Worm (Caenorhabditis elegans) whole organism, L1 larva: ENCODE measurements around the gene K04A8.19.

Experiments used
- F16B12.6 ChIP-seq: fragments of 150-350 bp; optimal IDR thresholded peaks from 2 replicates; lab custom pipeline; 2014; ENCODE audit warnings: missing biosample characterization, missing genetic modification characterization
- ceh-82 ChIP-seq, 3 experiments: fragments of 150-350 bp in 1 of 3; sonication (generic microtip) in 2 of 3; optimal IDR thresholded peaks; 2 replicates each; lab custom pipeline; 2014 to 2017; ENCODE audit warnings: missing biosample characterization in 3 of 3, missing genetic modification characterization in 3 of 3
- ceh-88 ChIP-seq: fragments of 200-800 bp; sonication (Bioruptor generic); IDR thresholded peaks from 2 replicates; pipeline ENCODE4 v1.3.6; 2022; ENCODE audit warnings: missing genetic modification characterization, missing compliant biosample characterization
- ces-1 ChIP-seq: fragments of 150-350 bp; optimal IDR thresholded peaks from 2 replicates; lab custom pipeline; 2014; ENCODE audit warnings: missing biosample characterization, missing genetic modification reagents, missing genetic modification characterization
- dsc-1 ChIP-seq: sonication (generic microtip); optimal IDR thresholded peaks from 2 replicates; lab custom pipeline; 2016; ENCODE audit warnings: mild to moderate bottlenecking, missing genetic modification characterization, missing compliant biosample characterization
- efl-1 ChIP-seq, 4 experiments: fragments of 150-350 bp; optimal IDR thresholded peaks in 3 of 4; peaks in 1 of 4; 1 replicate in 1 of 4; 2 replicates in 3 of 4; lab custom pipeline; 2014; ENCODE audit warnings: missing biosample characterization in 2 of 4, missing genetic modification characterization in 2 of 4, missing genetic modification reagents in 2 of 4
- egl-13 ChIP-seq: sonication (generic microtip); optimal IDR thresholded peaks from 2 replicates; lab custom pipeline; 2016; ENCODE audit warnings: missing genotype, missing genetic modification reagents, missing genetic modification characterization, missing compliant biosample characterization
- elt-2 ChIP-seq: sonication (generic microtip); optimal IDR thresholded peaks from 2 replicates; lab custom pipeline; 2016; ENCODE audit warnings: missing genetic modification characterization, mild to moderate bottlenecking, inconsistent platforms, missing compliant biosample characterization, missing genetic modification reagents
- elt-3 ChIP-seq, 6 experiments: fragments of 150-350 bp in 1 of 6; sonication (generic microtip); optimal IDR thresholded peaks; 2 replicates each; lab custom pipeline; 2017 to 2018; ENCODE audit warnings: missing biosample characterization in 6 of 6, missing genetic modification characterization in 6 of 6, inconsistent platforms in 1 of 6
- ets-5 ChIP-seq: fragments of 200-800 bp; sonication (Bioruptor generic); IDR thresholded peaks from 2 replicates; pipeline ENCODE4 v1.3.6; 2022; ENCODE audit warnings: missing genetic modification characterization, missing compliant biosample characterization
- fkh-4 ChIP-seq: sonication (generic microtip); optimal IDR thresholded peaks from 2 replicates; lab custom pipeline; 2016; ENCODE audit warnings: missing compliant biosample characterization, missing genetic modification characterization, borderline replicate concordance
- fkh-8 ChIP-seq: sonication (generic microtip); optimal IDR thresholded peaks from 2 replicates; lab custom pipeline; 2016; ENCODE audit warnings: mild to moderate bottlenecking, missing genetic modification characterization, missing compliant biosample characterization
- fos-1 ChIP-seq: fragments of 150-350 bp; optimal IDR thresholded peaks from 2 replicates; lab custom pipeline; 2014; ENCODE audit warnings: missing biosample characterization, missing genetic modification characterization
- grh-1 ChIP-seq: fragments of 200-800 bp; sonication (Bioruptor generic); IDR thresholded peaks from 2 replicates; pipeline ENCODE4 v1.3.6; 2022; ENCODE audit warnings: missing genetic modification reagents, missing genetic modification characterization, missing compliant biosample characterization
- irx-1 ChIP-seq: sonication (generic microtip); optimal IDR thresholded peaks from 2 replicates; lab custom pipeline; 2016; ENCODE audit warnings: missing genetic modification characterization, missing compliant biosample characterization
- isw-1 ChIP-seq: fragments of 200-800 bp; sonication (Bioruptor generic); IDR thresholded peaks from 2 replicates; pipeline ENCODE4 v1.3.6; 2022; ENCODE audit warnings: missing genetic modification characterization, missing compliant biosample characterization
- lin-13 ChIP-seq: fragments of 150-350 bp; optimal IDR thresholded peaks from 2 replicates; lab custom pipeline; 2014; ENCODE audit warnings: missing biosample characterization, missing genetic modification reagents, missing genetic modification characterization
- lin-14 ChIP-seq: fragments of 200-800 bp; sonication (Bioruptor generic); optimal IDR thresholded peaks from 2 replicates; lab custom pipeline; 2018; ENCODE audit warnings: mild to moderate bottlenecking, missing genetic modification characterization, moderate library complexity, missing compliant biosample characterization
- lin-15B ChIP-seq: fragments of 150-350 bp; sonication (generic microtip); optimal IDR thresholded peaks from 3 replicates; lab custom pipeline; 2014; ENCODE audit warnings: missing biosample characterization, missing genetic modification characterization
- lin-35 ChIP-seq, 2 experiments: fragments of 150-350 bp; optimal IDR thresholded peaks; 2 replicates each; lab custom pipeline; 2014; ENCODE audit warnings: missing biosample characterization in 2 of 2, missing genetic modification characterization in 2 of 2, missing genetic modification reagents in 2 of 2
- lin-39 ChIP-seq: fragments of 150-350 bp; optimal IDR thresholded peaks from 2 replicates; lab custom pipeline; 2014; ENCODE audit warnings: missing biosample characterization, missing genetic modification reagents, missing genetic modification characterization
- lir-3 ChIP-seq: sonication (generic microtip); optimal IDR thresholded peaks from 2 replicates; lab custom pipeline; 2016; ENCODE audit warnings: mild to moderate bottlenecking, missing genetic modification characterization, moderate library complexity, missing compliant biosample characterization; ENCODE audit not compliant: poor library complexity
- lsy-2 ChIP-seq, 2 experiments: fragments of 150-350 bp; optimal IDR thresholded peaks; 2 replicates each; lab custom pipeline; 2014; ENCODE audit warnings: missing biosample characterization in 2 of 2, missing genetic modification characterization in 2 of 2
- mep-1 ChIP-seq: fragments of 150-350 bp; optimal IDR thresholded peaks from 2 replicates; lab custom pipeline; 2014; ENCODE audit warnings: missing biosample characterization, missing genetic modification characterization
- nhr-11 ChIP-seq: fragments of 150-350 bp; optimal IDR thresholded peaks from 2 replicates; lab custom pipeline; 2014; ENCODE audit warnings: missing biosample characterization, missing genetic modification characterization
- nhr-19 ChIP-seq: fragments of 200-800 bp; sonication (Bioruptor generic); conservative IDR thresholded peaks from 2 replicates; pipeline ENCODE4 v1.3.6; 2022; ENCODE audit warnings: missing genetic modification characterization, missing compliant biosample characterization
- nhr-71 ChIP-seq: sonication (generic microtip); optimal IDR thresholded peaks from 2 replicates; lab custom pipeline; 2016; ENCODE audit warnings: mild to moderate bottlenecking, missing genetic modification characterization, moderate library complexity, missing compliant biosample characterization
- nhr-77 ChIP-seq: fragments of 150-350 bp; optimal IDR thresholded peaks from 2 replicates; lab custom pipeline; 2014; ENCODE audit warnings: missing biosample characterization, missing genetic modification characterization
- nhr-90 ChIP-seq: sonication (generic microtip); optimal IDR thresholded peaks from 2 replicates; lab custom pipeline; 2016; ENCODE audit warnings: mild to moderate bottlenecking, missing genetic modification characterization, missing compliant biosample characterization; ENCODE audit not compliant: poor library complexity
- pax-3 ChIP-seq: fragments of 200-800 bp; sonication (Bioruptor generic); optimal IDR thresholded peaks from 2 replicates; lab custom pipeline; 2018; ENCODE audit warnings: mild to moderate bottlenecking, missing genetic modification characterization, moderate library complexity, missing compliant biosample characterization
- pqm-1 ChIP-seq: sonication (generic microtip); optimal IDR thresholded peaks from 3 replicates; lab custom pipeline; 2017; ENCODE audit warnings: missing biosample characterization, missing genetic modification characterization
- skn-1 ChIP-seq: fragments of 150-350 bp; optimal IDR thresholded peaks from 2 replicates; lab custom pipeline; 2014; ENCODE audit warnings: missing biosample characterization, missing genetic modification characterization
- sox-4 ChIP-seq: sonication (generic microtip); optimal IDR thresholded peaks from 2 replicates; lab custom pipeline; 2016; ENCODE audit warnings: missing genetic modification characterization, missing compliant biosample characterization
- sptf-1 ChIP-seq: fragments of 150-350 bp; optimal IDR thresholded peaks from 2 replicates; lab custom pipeline; 2014; ENCODE audit warnings: missing biosample characterization, missing genetic modification characterization
- sup-37 ChIP-seq: fragments of 200-800 bp; sonication (Bioruptor generic); optimal IDR thresholded peaks from 2 replicates; lab custom pipeline; 2018; ENCODE audit warnings: mild to moderate bottlenecking, missing genetic modification characterization, missing compliant biosample characterization
- xbp-1 ChIP-seq: sonication (generic microtip); optimal IDR thresholded peaks from 2 replicates; lab custom pipeline; 2016; ENCODE audit warnings: missing genetic modification characterization, missing compliant biosample characterization
- zag-1 ChIP-seq: fragments of 150-350 bp; optimal IDR thresholded peaks from 2 replicates; lab custom pipeline; 2014; ENCODE audit warnings: missing biosample characterization, missing genetic modification characterization
- ztf-4 ChIP-seq: fragments of 150-350 bp; optimal IDR thresholded peaks from 2 replicates; lab custom pipeline; 2014; ENCODE audit warnings: missing biosample characterization, missing genetic modification characterization

The K04A8.19 gene

DNA sequence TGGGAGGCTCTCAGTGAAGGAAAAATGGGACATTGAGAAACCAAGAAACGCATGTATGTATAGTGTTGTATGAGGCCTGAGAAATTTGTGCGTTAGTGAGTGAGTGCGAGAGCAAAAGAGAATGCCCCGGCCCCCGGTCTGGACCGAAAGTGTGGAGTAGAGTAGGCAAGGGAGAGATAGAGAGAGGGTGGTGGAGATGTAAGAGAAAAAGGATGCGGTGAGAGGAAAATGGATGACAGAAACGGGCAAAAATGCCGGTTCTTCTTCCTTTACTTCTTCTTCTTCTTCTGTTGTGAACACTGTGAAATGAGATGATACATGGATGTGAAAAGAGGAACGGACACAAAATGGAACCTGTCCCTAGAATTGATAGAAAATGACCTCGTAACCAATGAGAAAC, 15.9 kb downstream of the K04A8.19 start (continued):
- TF ChIP-seq ets-5 (GFP tag; lab: Robert Waterston, UW) (no peak), lir-3 (tag; lab: Kevin White, UChicago) (no peak), xbp-1 (tag; lab: Kevin White, UChicago) (no peak), nhr-19 (no peak), fos-1 (tag; lab: Kevin White, UChicago) (no peak), fkh-8 (tag; lab: Kevin White, UChicago) (no peak), zag-1 (tag; lab: Kevin White, UChicago) (no peak), nhr-11 (tag; lab: Kevin White, UChicago) (no peak), lin-13 (GFP tag; lab: Kevin White, UChicago) (no peak), ces-1 (GFP tag; lab: Kevin White, UChicago) (no peak), dsc-1 (peak; percentile 28)
- TF ChIP-seq, all 84 proteins: peak for 9

DNA sequence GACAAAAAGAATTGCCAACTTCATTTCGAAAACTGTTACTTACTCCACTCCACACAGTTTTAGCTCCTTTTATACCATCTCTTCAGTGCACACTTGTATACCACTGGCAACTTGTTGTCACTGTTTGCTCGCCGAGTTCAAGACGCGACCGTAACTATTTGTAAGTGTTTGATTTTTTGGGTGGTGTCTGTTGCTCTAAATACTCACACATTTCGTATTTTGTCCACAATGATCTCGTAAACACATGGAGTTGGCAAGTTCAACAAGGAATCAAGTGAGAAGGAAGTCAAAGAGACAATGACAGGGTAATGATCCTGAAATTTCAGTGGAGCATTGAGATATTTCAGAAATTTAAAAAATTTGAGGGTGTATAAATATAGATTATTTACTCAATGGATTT, 21.2 kb downstream of the K04A8.19 start, which contains the start of gene hpo-26:
TSS of gene hpo-26 (minus strand) at position 31 of the 400 bp plus-strand sequence.
- TF ChIP-seq lin-35 (GFP tag; optimal IDR thresholded peaks at IDR 0.05; lab: Kevin White, UChicago): no peak
- TF ChIP-seq grh-1 (GFP tag; lab: Robert Waterston, UW): no peak
- peak in 1 of 3 experiments; percentile 12 for TF ChIP-seq ceh-82 (tag; optimal IDR thresholded peaks at IDR 0.05; lab: Kevin White, UChicago)
- TF ChIP-seq nhr-71 (tag; lab: Kevin White, UChicago): peak; percentile 21
- TF ChIP-seq F16B12.6 (tag; lab: Kevin White, UChicago): no peak
- peak in 1 of 2 experiments; percentile 9 for TF ChIP-seq lsy-2 (tag; optimal IDR thresholded peaks at IDR 0.05; lab: Kevin White, UChicago)
- TF ChIP-seq nhr-77 (tag; lab: Kevin White, UChicago): peak; percentile 81
- no peak for TF ChIP-seq egl-13 (tag; lab: Kevin White, UChicago)
- TF ChIP-seq sptf-1 (tag; lab: Kevin White, UChicago): no peak
- no peak for TF ChIP-seq mep-1 (tag; lab: Kevin White, UChicago)
- TF ChIP-seq isw-1 (GFP tag; lab: Robert Waterston, UW): no peak
- TF ChIP-seq lin-13 (GFP tag; lab: Kevin White, UChicago): no peak
- TF ChIP-seq lin-14: peak; percentile 15

DNA sequence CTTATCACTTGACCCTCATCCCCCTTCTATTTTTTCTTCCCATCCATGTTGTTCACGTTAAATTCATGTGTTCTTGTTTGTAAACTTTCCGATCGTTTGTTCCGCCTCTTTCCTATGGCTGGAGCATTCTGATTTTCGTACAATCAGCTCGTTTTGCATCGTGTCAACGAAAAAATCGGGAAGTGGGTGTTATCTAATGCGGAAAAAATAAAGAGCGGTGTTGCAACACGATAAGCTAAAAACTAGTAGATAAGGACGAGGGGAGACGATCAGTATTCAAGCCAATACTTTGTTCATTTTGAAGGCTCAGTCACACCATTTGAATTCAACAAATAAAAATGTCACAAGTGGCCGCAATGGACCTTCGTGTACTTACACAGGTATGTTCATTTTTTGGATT, 29.5 kb downstream of the K04A8.19 start, which contains the start of gene acs-1:
TSS of gene acs-1 (plus strand) at position 233 of the 400 bp plus-strand sequence.
- TF ChIP-seq elt-3 (tag; optimal IDR thresholded peaks at IDR 0.05; lab: Kevin White, UChicago) (no peak), nhr-71 (tag; lab: Kevin White, UChicago) (no peak), ceh-88 (no peak), skn-1 (tag; lab: Kevin White, UChicago) (no peak), grh-1 (GFP tag; lab: Robert Waterston, UW) (no peak), nhr-11 (tag; lab: Kevin White, UChicago) (no peak), nhr-90 (no peak), efl-1 (optimal IDR thresholded peaks at IDR 0.05; lab: Kevin White, UChicago) (no peak), efl-1 (GFP tag; optimal IDR thresholded peaks at IDR 0.05 in 1 of 2; lab: Kevin White, UChicago) (peak in 1 of 2 experiments; percentile 59), pqm-1 (tag; lab: Kevin White, UChicago) (peak; percentile 84), lin-15B (no peak), irx-1 (no peak), sox-4 (tag; lab: Kevin White, UChicago) (no peak), pax-3 (tag; lab: Kevin White, UChicago) (no peak), elt-2 (tag; lab: Kevin White, UChicago) (peak; percentile 93), lin-39 (tag; lab: Kevin White, UChicago) (no peak), ceh-82 (tag; optimal IDR thresholded peaks at IDR 0.05; lab: Kevin White, UChicago) (no peak), ztf-4 (tag; lab: Kevin White, UChicago) (no peak), sup-37 (GFP tag; lab: Kevin White, UChicago) (no peak), lin-13 (GFP tag; lab: Kevin White, UChicago) (no peak), isw-1 (GFP tag; lab: Robert Waterston, UW) (no peak), dsc-1 (no peak), fkh-4 (tag; lab: Kevin White, UChicago) (no peak)
